Worm (Caenorhabditis elegans) whole organism, early embryonic: ENCODE results near the gene F47B8.10.

Experiments used
- B0310.2 ChIP-seq: sonication (generic microtip); optimal IDR thresholded peaks from 2 replicates; lab custom pipeline; 2016; ENCODE audit warnings: mild to moderate bottlenecking, missing genetic modification characterization, missing compliant biosample characterization
- F13C5.2 ChIP-seq: sonication (generic microtip); optimal IDR thresholded peaks from 2 replicates; lab custom pipeline; 2017; ENCODE audit warnings: mild to moderate bottlenecking, missing genetic modification characterization, inconsistent platforms, missing compliant biosample characterization
- aly-1 ChIP-seq: sonication (generic microtip); optimal IDR thresholded peaks from 2 replicates; lab custom pipeline; 2016; ENCODE audit warnings: missing genetic modification characterization, missing compliant biosample characterization
- ama-1 ChIP-seq: fragments of 150-350 bp; optimal IDR thresholded peaks from 2 replicates; lab custom pipeline; 2014
- ceh-13 ChIP-seq: fragments of 200-800 bp; sonication (Bioruptor generic); optimal IDR thresholded peaks from 2 replicates; lab custom pipeline; 2018; ENCODE audit warnings: mild to moderate bottlenecking, missing genetic modification characterization, missing compliant biosample characterization
- ceh-36 ChIP-seq: sonication (generic microtip); optimal IDR thresholded peaks from 2 replicates; lab custom pipeline; 2016; ENCODE audit warnings: missing genetic modification characterization, inconsistent platforms, missing compliant biosample characterization
- ets-7 ChIP-seq: sonication (generic microtip); optimal IDR thresholded peaks from 2 replicates; lab custom pipeline; 2016; ENCODE audit warnings: missing genotype, missing genetic modification characterization, missing compliant biosample characterization
- flt-1 ChIP-seq: fragments of 200-800 bp; sonication (Bioruptor generic); IDR thresholded peaks from 2 replicates; pipeline ENCODE4 v1.3.6; 2022; ENCODE audit warnings: missing genetic modification characterization, missing compliant biosample characterization
- hmbx-1 ChIP-seq: sonication (generic microtip); optimal IDR thresholded peaks from 2 replicates; lab custom pipeline; 2016; ENCODE audit warnings: mild to moderate bottlenecking, missing genetic modification characterization, missing compliant biosample characterization
- hmg-4 ChIP-seq: fragments of 200-800 bp; sonication (Bioruptor generic); optimal IDR thresholded peaks from 2 replicates; lab custom pipeline; 2018; ENCODE audit warnings: mild to moderate bottlenecking, missing genetic modification characterization, missing compliant biosample characterization
- pes-1 ChIP-seq: fragments of 200-800 bp; sonication (Bioruptor generic); IDR thresholded peaks from 2 replicates; pipeline ENCODE4 v1.3.6; 2022; ENCODE audit warnings: missing genetic modification reagents, missing genetic modification characterization, missing compliant biosample characterization
- scrt-1 ChIP-seq: fragments of 200-800 bp; sonication (Bioruptor generic); IDR thresholded peaks from 2 replicates; pipeline ENCODE4 v1.3.6; 2022; ENCODE audit warnings: missing genetic modification characterization, missing compliant biosample characterization
- sea-1 ChIP-seq: fragments of 200-800 bp; sonication (Bioruptor generic); conservative IDR thresholded peaks from 2 replicates; pipeline ENCODE4 v1.3.6; 2022; ENCODE audit warnings: missing genetic modification characterization, missing compliant biosample characterization
- tbx-11 ChIP-seq: fragments of 200-800 bp; sonication (Bioruptor generic); IDR thresholded peaks from 2 replicates; pipeline ENCODE4 v1.3.6; 2022; ENCODE audit warnings: missing genetic modification characterization, missing compliant biosample characterization
- tbx-37 ChIP-seq: fragments of 200-800 bp; sonication (Bioruptor generic); conservative IDR thresholded peaks from 2 replicates; pipeline ENCODE4 v1.3.6; 2022; ENCODE audit warnings: missing genetic modification reagents, missing genetic modification characterization, missing compliant biosample characterization
- tra-4 ChIP-seq: sonication (generic microtip); optimal IDR thresholded peaks from 2 replicates; lab custom pipeline; 2017; ENCODE audit warnings: missing genetic modification characterization, missing compliant biosample characterization

The F47B8.10 gene

ce11 chrV:14364586-14365248 lies 22.9 kb downstream of the F47B8.10 start:
- TF ChIP-seq aly-1 (tag; lab: Kevin White, UChicago) (no peak), ceh-36 (tag; lab: Kevin White, UChicago) (no peak), F13C5.2 (no peak), sea-1 (GFP tag; lab: Robert Waterston, UW) (no peak), tra-4 (no peak), hmbx-1 (no peak), ama-1 (lab: Kevin White, UChicago) (no peak), ceh-13 (GFP tag; lab: Kevin White, UChicago) (no peak)

- peak; percentile 16 for TF ChIP-seq aly-1 (tag; lab: Kevin White, UChicago)
- no peak for TF ChIP-seq pes-1 (GFP tag; lab: Robert Waterston, UW)
- TF ChIP-seq sea-1 (GFP tag; lab: Robert Waterston, UW), result no peak
- no peak for TF ChIP-seq ceh-36 (tag; lab: Kevin White, UChicago)
- TF ChIP-seq scrt-1 (GFP tag; lab: Robert Waterston, UW), result no peak
Observed at ce11 chrV:14366487-14366962, 24.8 kb downstream of the F47B8.10 start.

ce11 chrV:14368272-14369052 lies 26.7 kb downstream of the F47B8.10 start:
- no peak for TF ChIP-seq hmbx-1

- TF ChIP-seq F13C5.2, result no peak
- no peak for TF ChIP-seq ets-7 (tag; lab: Kevin White, UChicago)
- TF ChIP-seq tbx-37 (GFP tag; lab: Robert Waterston, UW), result no peak
- no peak for TF ChIP-seq pes-1 (GFP tag; lab: Robert Waterston, UW)
Observed at ce11 chrV:14369412-14369811, 27.6 kb downstream of the F47B8.10 start.

ce11 chrV:14372774-14373173 lies 31.0 kb downstream of the F47B8.10 start, which contains the start of gene unc-39:
Gene unc-39 (plus strand): TSS chrV:14373074.
- TF ChIP-seq tbx-37 (GFP tag; lab: Robert Waterston, UW) (no peak), tbx-11 (GFP tag; lab: Robert Waterston, UW) (no peak), tra-4 (no peak), pes-1 (GFP tag; lab: Robert Waterston, UW) (no peak)

ce11 chrV:14378052-14378451 lies 36.3 kb downstream of the F47B8.10 start:
- TF ChIP-seq F13C5.2, result no peak
- TF ChIP-seq sea-1 (GFP tag; lab: Robert Waterston, UW), result no peak
- TF ChIP-seq tbx-37 (GFP tag; lab: Robert Waterston, UW), result no peak
- no peak for TF ChIP-seq aly-1 (tag; lab: Kevin White, UChicago)
- no peak for TF ChIP-seq ama-1 (lab: Kevin White, UChicago)
- TF ChIP-seq tbx-11 (GFP tag; lab: Robert Waterston, UW), result no peak
- no peak for TF ChIP-seq scrt-1 (GFP tag; lab: Robert Waterston, UW)
- no peak for TF ChIP-seq B0310.2 (tag; lab: Kevin White, UChicago)
- TF ChIP-seq tra-4, result no peak
- TF ChIP-seq ceh-36 (tag; lab: Kevin White, UChicago), result no peak

- TF ChIP-seq ets-7 (tag; lab: Kevin White, UChicago) (no peak), sea-1 (GFP tag; lab: Robert Waterston, UW) (no peak), B0310.2 (tag; lab: Kevin White, UChicago) (no peak), flt-1 (GFP tag; lab: Robert Waterston, UW) (no peak), ceh-13 (GFP tag; lab: Kevin White, UChicago) (no peak), pes-1 (GFP tag; lab: Robert Waterston, UW) (no peak), F13C5.2 (no peak), hmbx-1 (no peak), ama-1 (lab: Kevin White, UChicago) (no peak), tbx-37 (GFP tag; lab: Robert Waterston, UW) (no peak), tra-4 (no peak), tbx-11 (GFP tag; lab: Robert Waterston, UW) (no peak), ceh-36 (tag; lab: Kevin White, UChicago) (no peak), hmg-4 (GFP tag; lab: Kevin White, UChicago) (no peak)
Observed at ce11 chrV:14378986-14379385, 37.2 kb downstream of the F47B8.10 start, which contains the start of gene npr-43. Gene npr-43 (minus strand): TSS chrV:14379086.

- TF ChIP-seq F13C5.2 (no peak), flt-1 (GFP tag; lab: Robert Waterston, UW) (no peak), B0310.2 (tag; lab: Kevin White, UChicago) (no peak), tbx-37 (GFP tag; lab: Robert Waterston, UW) (no peak), ceh-36 (tag; lab: Kevin White, UChicago) (no peak), sea-1 (GFP tag; lab: Robert Waterston, UW) (no peak)
Observed at ce11 chrV:14380242-14380641, 38.5 kb downstream of the F47B8.10 start.
